Fruit fly (Drosophila melanogaster): ENCODE results near the gene CG12795.

The CG12795 gene

dm6 chr2L:3449555-3450320 lies 2.5 kb upstream of the CG12795 start, which contains the start of gene Snx1:
Gene Snx1 (plus strand): TSS chr2L:3449683.
- TF ChIP-seq Rel (GFP tag; optimal IDR thresholded peaks at IDR 0.05) (no peak), Rel (tag; optimal IDR thresholded peaks at IDR 0.05) (peak; percentile 80), brk (GFP tag; optimal IDR thresholded peaks at IDR 0.05) (no peak), sage (GFP tag; optimal IDR thresholded peaks at IDR 0.05) (peak; percentile 64)

- peak; percentile 86 for TF ChIP-seq HLH106 (tag; optimal IDR thresholded peaks at IDR 0.05)
- peak; percentile 70 for TF ChIP-seq psq (GFP tag; optimal IDR thresholded peaks at IDR 0.05)
- peak; percentile 49 for TF ChIP-seq OdsH (GFP tag; optimal IDR thresholded peaks at IDR 0.05)
- TF ChIP-seq Myc (optimal IDR thresholded peaks at IDR 0.05), result peak; percentile 100
- TF ChIP-seq Sp1 (GFP tag; optimal IDR thresholded peaks at IDR 0.05), result peak; percentile 81
- no peak for TF ChIP-seq Rel (GFP tag; optimal IDR thresholded peaks at IDR 0.05)
- TF ChIP-seq Rel (tag; optimal IDR thresholded peaks at IDR 0.05), result peak; percentile 65
- TF ChIP-seq tai (GFP tag; optimal IDR thresholded peaks at IDR 0.05), result no peak
- no peak for TF ChIP-seq fru (GFP tag; optimal IDR thresholded peaks at IDR 0.05)
- no peak for TF ChIP-seq Dfd (GFP tag; optimal IDR thresholded peaks at IDR 0.05)
- peak; percentile 47 for TF ChIP-seq sv (GFP tag; optimal IDR thresholded peaks at IDR 0.05)
- peak; percentile 9 for TF ChIP-seq ey (GFP tag; optimal IDR thresholded peaks at IDR 0.05)
- peak; percentile 77 for TF ChIP-seq rgr (GFP tag; optimal IDR thresholded peaks at IDR 0.05)
- TF ChIP-seq CG9705 (GFP tag; optimal IDR thresholded peaks at IDR 0.05), result peak; percentile 84
These were observed 4.7 kb downstream of the CG12795 start, which contains the start of the genes Cog3 and Sec5 for dm6 chr2L:3457007-3457406. Gene Cog3 (minus strand): TSS chr2L:3457064. Gene Sec5 (plus strand): TSS chr2L:3457302.

dm6 chr2L:3461760-3462159 lies 9.5 kb downstream of the CG12795 start, which contains the start of gene CG3246:
Gene CG3246 (minus strand): TSS chr2L:3461952.
- TF ChIP-seq psq (GFP tag; optimal IDR thresholded peaks at IDR 0.05) (no peak), Hnf4 (GFP tag; optimal IDR thresholded peaks at IDR 0.05) (no peak), CrebA (GFP tag; optimal IDR thresholded peaks at IDR 0.05; ENCODE audit: borderline replicate concordance) (no peak), dsf (GFP tag; optimal IDR thresholded peaks at IDR 0.05; ENCODE audit: borderline replicate concordance) (no peak), Rel (GFP tag; optimal IDR thresholded peaks at IDR 0.05) (no peak), Rel (tag; optimal IDR thresholded peaks at IDR 0.05) (no peak), Dfd (GFP tag; optimal IDR thresholded peaks at IDR 0.05) (no peak), tai (GFP tag; optimal IDR thresholded peaks at IDR 0.05) (no peak), HLH106 (tag; optimal IDR thresholded peaks at IDR 0.05) (no peak), usp (GFP tag; optimal IDR thresholded peaks at IDR 0.05) (no peak), Jra (GFP tag; optimal IDR thresholded peaks at IDR 0.05) (no peak), OdsH (GFP tag; optimal IDR thresholded peaks at IDR 0.05) (no peak), pan (optimal IDR thresholded peaks at IDR 0.05) (no peak), fru (GFP tag; optimal IDR thresholded peaks at IDR 0.05) (no peak), lola (GFP tag; optimal IDR thresholded peaks at IDR 0.05) (no peak), woc (GFP tag; optimal IDR thresholded peaks at IDR 0.05) (no peak), Hr78 (GFP tag; optimal IDR thresholded peaks at IDR 0.05) (no peak), N (GFP tag; optimal IDR thresholded peaks at IDR 0.05) (no peak), sage (GFP tag; optimal IDR thresholded peaks at IDR 0.05) (no peak), h (GFP tag; optimal IDR thresholded peaks at IDR 0.05) (no peak)

- TF ChIP-seq fru (GFP tag; optimal IDR thresholded peaks at IDR 0.05), result no peak
- TF ChIP-seq usp (GFP tag; optimal IDR thresholded peaks at IDR 0.05), result no peak
- TF ChIP-seq Abd-B (GFP tag; optimal IDR thresholded peaks at IDR 0.05), result no peak
- no peak for TF ChIP-seq HLH106 (tag; optimal IDR thresholded peaks at IDR 0.05)
- TF ChIP-seq br (GFP tag; optimal IDR thresholded peaks at IDR 0.05), result no peak
- no peak for TF ChIP-seq Dfd (GFP tag; optimal IDR thresholded peaks at IDR 0.05)
- no peak for TF ChIP-seq Vsx2 (GFP tag; optimal IDR thresholded peaks at IDR 0.05; ENCODE audit: partially characterized antibody)
- no peak for TF ChIP-seq Hr83 (GFP tag; optimal IDR thresholded peaks at IDR 0.05; ENCODE audit: poor library complexity, severe bottlenecking)
- TF ChIP-seq Sp1 (GFP tag; optimal IDR thresholded peaks at IDR 0.05), result no peak
- no peak for TF ChIP-seq Hr78 (GFP tag; optimal IDR thresholded peaks at IDR 0.05)
- no peak for TF ChIP-seq woc (GFP tag; optimal IDR thresholded peaks at IDR 0.05)
- no peak for TF ChIP-seq Dif (GFP tag; optimal IDR thresholded peaks at IDR 0.05; ENCODE audit: partially characterized antibody)
- TF ChIP-seq OdsH (GFP tag; optimal IDR thresholded peaks at IDR 0.05), result no peak
- no peak for TF ChIP-seq foxo (GFP tag; optimal IDR thresholded peaks at IDR 0.05)
- TF ChIP-seq Mio (GFP tag; optimal IDR thresholded peaks at IDR 0.05), result no peak
These were observed 13.2 kb downstream of the CG12795 start for dm6 chr2L:3465426-3465825.
